Fruit fly (Drosophila melanogaster) whole organism, embryonic: ENCODE results near the gene TwdlE.
A peak's percentile ranks its signal among the peaks of the same experiment; 100 is the strongest.

Experiments
- Abd-B ChIP-seq: fragments of 200-800 bp; sonication (Bioruptor generic); optimal IDR thresholded peaks from 2 replicates; lab custom pipeline; 2018; ENCODE audit warnings: missing biosample characterization, mild to moderate bottlenecking, missing genetic modification characterization, moderate library complexity
- Adf1 ChIP-seq: fragments of 200-800 bp; sonication (Bioruptor generic); IDR thresholded peaks from 2 replicates; pipeline ENCODE4 v1.3.6; 2022; ENCODE audit warnings: missing biosample characterization, missing genetic modification characterization
- CG10147 ChIP-seq: fragments of 200-800 bp; sonication (Bioruptor generic); optimal IDR thresholded peaks from 2 replicates; lab custom pipeline; 2019; ENCODE audit warnings: missing biosample characterization, mild to moderate bottlenecking, missing genetic modification characterization, moderate library complexity
- CG1024 ChIP-seq: fragments of 200-800 bp; sonication (Bioruptor generic); IDR thresholded peaks from 2 replicates; pipeline ENCODE4 v1.3.6; 2022; ENCODE audit warnings: missing biosample characterization, missing genetic modification characterization
- CG1233 ChIP-seq: fragments of 200-800 bp; sonication (Bioruptor generic); optimal IDR thresholded peaks from 4 replicates; lab custom pipeline; 2018; ENCODE audit warnings: missing biosample characterization, mild to moderate bottlenecking, missing genetic modification characterization
- CG14441 ChIP-seq: fragments of 200-800 bp; sonication (Bioruptor generic); IDR thresholded peaks from 2 replicates; pipeline ENCODE4 v1.3.6; 2022; ENCODE audit warnings: missing biosample characterization, missing genetic modification characterization
- CG14710 ChIP-seq: fragments of 200-800 bp; sonication (Bioruptor generic); optimal IDR thresholded peaks from 3 replicates; lab custom pipeline; 2019; ENCODE audit warnings: missing biosample characterization, mild to moderate bottlenecking, missing genetic modification characterization, moderate library complexity
- CG17361 ChIP-seq: fragments of 200-800 bp; sonication (Bioruptor generic); IDR thresholded peaks from 3 replicates; pipeline ENCODE4 v1.3.6; 2022; ENCODE audit warnings: missing biosample characterization, missing genetic modification characterization
- CG17802 ChIP-seq: fragments of 200-800 bp; sonication (Bioruptor generic); optimal IDR thresholded peaks from 2 replicates; lab custom pipeline; 2018; ENCODE audit warnings: missing biosample characterization, mild to moderate bottlenecking, missing genetic modification characterization, moderate library complexity
- CG2202 ChIP-seq: fragments of 200-800 bp; sonication (Bioruptor generic); optimal IDR thresholded peaks from 2 replicates; lab custom pipeline; 2018; ENCODE audit warnings: missing biosample characterization, mild to moderate bottlenecking, missing genetic modification characterization
- CG33213 ChIP-seq: fragments of 200-800 bp; sonication (Bioruptor generic); optimal IDR thresholded peaks from 3 replicates; lab custom pipeline; 2016; ENCODE audit warnings: missing biosample characterization, missing genetic modification characterization
- CG4424 ChIP-seq: fragments of 200-800 bp; sonication (Bioruptor generic); optimal IDR thresholded peaks from 3 replicates; lab custom pipeline; 2016; ENCODE audit warnings: missing biosample characterization, missing genetic modification characterization
- CG5180 ChIP-seq: fragments of 200-800 bp; sonication (Bioruptor generic); optimal IDR thresholded peaks from 3 replicates; lab custom pipeline; 2017; ENCODE audit warnings: missing biosample characterization, missing genetic modification characterization, mild to moderate bottlenecking, moderate library complexity, missing genetic modification reagents
- CG6254 ChIP-seq: fragments of 200-800 bp; sonication (Bioruptor generic); optimal IDR thresholded peaks from 3 replicates; lab custom pipeline; 2017; ENCODE audit warnings: mild to moderate bottlenecking, missing biosample characterization, missing genetic modification reagents, missing genetic modification characterization
- CG6854 ChIP-seq: fragments of 200-800 bp; sonication (Bioruptor generic); optimal IDR thresholded peaks from 3 replicates; lab custom pipeline; 2017; ENCODE audit warnings: missing biosample characterization, mild to moderate bottlenecking, missing genetic modification characterization
- CG8924 ChIP-seq: fragments of 200-800 bp; optimal IDR thresholded peaks from 3 replicates; lab custom pipeline; 2019; ENCODE audit warnings: missing biosample characterization, mild to moderate bottlenecking, missing genetic modification characterization, moderate library complexity
- Doc2 ChIP-seq: fragments of 200-800 bp; sonication (Bioruptor generic); IDR thresholded peaks from 2 replicates; pipeline ENCODE4 v1.3.6; 2022; ENCODE audit warnings: missing biosample characterization, missing genetic modification characterization
- Dref ChIP-seq: fragments of 200-800 bp; sonication (Bioruptor generic); IDR thresholded peaks from 2 replicates; pipeline ENCODE4 v1.3.6; 2022; ENCODE audit warnings: missing biosample characterization, missing genetic modification characterization
- Drgx ChIP-seq: fragments of 200-800 bp; sonication (Bioruptor generic); IDR thresholded peaks from 2 replicates; pipeline ENCODE4 v1.3.6; 2022; ENCODE audit warnings: missing biosample characterization, missing genetic modification characterization
- Hey ChIP-seq: fragments of 200-800 bp; sonication (Bioruptor generic); optimal IDR thresholded peaks from 3 replicates; lab custom pipeline; 2018; ENCODE audit warnings: missing biosample characterization, mild to moderate bottlenecking, missing genetic modification characterization
- Lhr ChIP-seq: fragments of 200-800 bp; sonication (Bioruptor generic); optimal IDR thresholded peaks from 3 replicates; lab custom pipeline; 2017; ENCODE audit warnings: mild to moderate bottlenecking, missing biosample characterization, missing genetic modification reagents, missing genetic modification characterization
- Lpt ChIP-seq: fragments of >200 bp; optimal IDR thresholded peaks from 2 replicates; lab custom pipeline; 2018; ENCODE audit warnings: missing biosample characterization, missing genetic modification characterization
- Mes4 ChIP-seq: fragments of 200-800 bp; sonication (Bioruptor generic); optimal IDR thresholded peaks from 2 replicates; lab custom pipeline; 2016; ENCODE audit warnings: missing biosample characterization, missing genetic modification characterization
- PHDP ChIP-seq: fragments of 200-800 bp; sonication (Bioruptor generic); optimal IDR thresholded peaks from 3 replicates; lab custom pipeline; 2018; ENCODE audit warnings: missing biosample characterization, mild to moderate bottlenecking, missing genetic modification characterization, moderate library complexity
- Sox102F ChIP-seq: fragments of 200-800 bp; sonication (Bioruptor generic); optimal IDR thresholded peaks from 2 replicates; lab custom pipeline; 2018; ENCODE audit warnings: missing biosample characterization, mild to moderate bottlenecking, missing genetic modification characterization, moderate library complexity
- amos ChIP-seq: fragments of 200-800 bp; sonication (Bioruptor generic); IDR thresholded peaks from 2 replicates; pipeline ENCODE4 v1.3.6; 2022; ENCODE audit warnings: missing biosample characterization, missing genetic modification characterization; ENCODE audit not compliant: partially characterized antibody
- aop ChIP-seq: fragments of 200-800 bp; sonication (Bioruptor generic); IDR thresholded peaks from 2 replicates; pipeline ENCODE4 v1.3.6; 2022; ENCODE audit warnings: missing biosample characterization, missing genetic modification characterization
- ash1 ChIP-seq: fragments of 200-800 bp; sonication (Bioruptor generic); optimal IDR thresholded peaks from 2 replicates; lab custom pipeline; 2018; ENCODE audit warnings: missing biosample characterization, mild to moderate bottlenecking, missing genetic modification characterization
- caup ChIP-seq: fragments of 200-800 bp; sonication (Bioruptor generic); optimal IDR thresholded peaks from 3 replicates; lab custom pipeline; 2017; ENCODE audit warnings: missing biosample characterization, mild to moderate bottlenecking, missing genetic modification characterization, moderate library complexity; ENCODE audit not compliant: severe bottlenecking
- cwo ChIP-seq: fragments of 200-800 bp; sonication (Bioruptor generic); optimal IDR thresholded peaks from 3 replicates; lab custom pipeline; 2017; ENCODE audit warnings: missing biosample characterization, missing genetic modification characterization, mild to moderate bottlenecking, moderate library complexity, missing genetic modification reagents
- ewg ChIP-seq: fragments of 200-800 bp; sonication (Bioruptor generic); optimal IDR thresholded peaks from 3 replicates; lab custom pipeline; 2017; ENCODE audit warnings: mild to moderate bottlenecking, missing biosample characterization, missing genetic modification reagents, missing genetic modification characterization
- eyg ChIP-seq: fragments of 200-800 bp; sonication (Bioruptor generic); optimal IDR thresholded peaks from 3 replicates; lab custom pipeline; 2016; ENCODE audit warnings: missing biosample characterization, missing genetic modification characterization
- fd102C ChIP-seq: fragments of 200-800 bp; sonication (Bioruptor generic); optimal IDR thresholded peaks from 2 replicates; lab custom pipeline; 2018; ENCODE audit warnings: missing biosample characterization, mild to moderate bottlenecking, missing genetic modification characterization, moderate library complexity
- gem ChIP-seq: fragments of 200-800 bp; sonication (Bioruptor generic); optimal IDR thresholded peaks from 2 replicates; lab custom pipeline; 2019; ENCODE audit warnings: missing biosample characterization, mild to moderate bottlenecking, missing genetic modification characterization, moderate library complexity
- her ChIP-seq: fragments of 200-800 bp; sonication (Bioruptor generic); optimal IDR thresholded peaks from 2 replicates; lab custom pipeline; 2016; ENCODE audit warnings: missing biosample characterization, missing genetic modification characterization
- jing ChIP-seq: fragments of 200-800 bp; sonication (Bioruptor generic); optimal IDR thresholded peaks from 2 replicates; lab custom pipeline; 2018; ENCODE audit warnings: missing biosample characterization, mild to moderate bottlenecking, missing genetic modification characterization
- lab ChIP-seq: fragments of 200-800 bp; sonication (Bioruptor generic); optimal IDR thresholded peaks from 3 replicates; lab custom pipeline; 2017; ENCODE audit warnings: missing biosample characterization, missing genetic modification characterization, mild to moderate bottlenecking, moderate library complexity, missing genetic modification reagents
- nau ChIP-seq: fragments of 200-800 bp; sonication (Bioruptor generic); optimal IDR thresholded peaks from 3 replicates; lab custom pipeline; 2017; ENCODE audit warnings: missing biosample characterization, mild to moderate bottlenecking, missing genetic modification characterization, missing genetic modification reagents
- nmo ChIP-seq: fragments of 200-800 bp; sonication (Bioruptor generic); optimal IDR thresholded peaks from 2 replicates; lab custom pipeline; 2018; ENCODE audit warnings: missing biosample characterization, mild to moderate bottlenecking, missing genetic modification characterization, moderate library complexity
- psq ChIP-seq: fragments of 200-800 bp; sonication (Bioruptor generic); optimal IDR thresholded peaks from 2 replicates; lab custom pipeline; 2017; ENCODE audit warnings: missing biosample characterization, missing genetic modification characterization
- row ChIP-seq: fragments of 200-800 bp; sonication (Bioruptor generic); IDR thresholded peaks from 3 replicates; pipeline ENCODE4 v1.3.6; 2022; ENCODE audit warnings: missing biosample characterization, missing genetic modification characterization
- seq ChIP-seq: fragments of 200-800 bp; sonication (Bioruptor generic); IDR thresholded peaks from 2 replicates; pipeline ENCODE4 v1.3.6; 2022; ENCODE audit warnings: missing biosample characterization, missing genetic modification characterization
- sima ChIP-seq: fragments of 200-800 bp; sonication (Bioruptor generic); optimal IDR thresholded peaks from 2 replicates; lab custom pipeline; 2016; ENCODE audit warnings: missing biosample characterization, missing genetic modification characterization
- sna ChIP-seq: fragments of 200-800 bp; sonication (Bioruptor generic); IDR thresholded peaks from 2 replicates; pipeline ENCODE4 v1.3.6; 2022; ENCODE audit warnings: missing biosample characterization, missing genetic modification characterization; ENCODE audit not compliant: partially characterized antibody
- sug ChIP-seq: fragments of 200-800 bp; optimal IDR thresholded peaks from 2 replicates; lab custom pipeline; 2019; ENCODE audit warnings: missing biosample characterization, mild to moderate bottlenecking, missing genetic modification characterization, moderate library complexity
- toy ChIP-seq: fragments of 200-800 bp; sonication (Bioruptor generic); IDR thresholded peaks from 2 replicates; pipeline ENCODE4 v1.3.6; 2022; ENCODE audit warnings: missing biosample characterization, missing genetic modification characterization
- usp ChIP-seq: fragments of >200 bp; optimal IDR thresholded peaks from 2 replicates; lab custom pipeline; 2017; ENCODE audit warnings: missing biosample characterization, missing genetic modification characterization
- vfl ChIP-seq: fragments of 200-800 bp; sonication (Bioruptor generic); optimal IDR thresholded peaks from 2 replicates; lab custom pipeline; 2016; ENCODE audit warnings: missing biosample characterization, missing genetic modification characterization
- wek ChIP-seq: fragments of 200-800 bp; sonication (Bioruptor generic); optimal IDR thresholded peaks from 3 replicates; lab custom pipeline; 2018; ENCODE audit warnings: missing biosample characterization, mild to moderate bottlenecking, missing genetic modification characterization, moderate library complexity
- wor ChIP-seq: fragments of 200-800 bp; sonication (Bioruptor generic); IDR thresholded peaks from 2 replicates; pipeline ENCODE4 v1.3.6; 2022; ENCODE audit warnings: missing biosample characterization, missing genetic modification characterization

Gene TwdlE

dm6 chr2L:7851609-7852008 lies 9.0 kb downstream of the TwdlE start (continued):
- no peak for TF ChIP-seq Drgx
- peak; percentile 31 for TF ChIP-seq cwo
- no peak for TF ChIP-seq sna (GFP tag; lab: Robert Waterston, UW)
- TF ChIP-seq lab (GFP tag; lab: Kevin White, UChicago), result peak; percentile 59
- no peak for TF ChIP-seq fd102C
- no peak for TF ChIP-seq Hey (tag; lab: Kevin White, UChicago)
- peak; percentile 43 for TF ChIP-seq PHDP (tag; lab: Kevin White, UChicago)
- TF ChIP-seq row (GFP tag; lab: Robert Waterston, UW), result peak; percentile 62
- 0 out of 2 replicates have a peak, but pooled peaks have one; percentile 40 for TF ChIP-seq CG14441 (GFP tag; lab: Robert Waterston, UW)
- no peak for TF ChIP-seq Doc2 (GFP tag; lab: Robert Waterston, UW)
- no peak for TF ChIP-seq usp (GFP tag; lab: Kevin White, UChicago)
- peak; percentile 34 for TF ChIP-seq CG8924 (tag; lab: Kevin White, UChicago)
- TF ChIP-seq Dref (GFP tag; lab: Robert Waterston, UW), result no peak
- TF ChIP-seq sug (tag; lab: Kevin White, UChicago), result no peak
- TF ChIP-seq CG17802, result no peak
- TF ChIP-seq Adf1 (GFP tag; lab: Robert Waterston, UW), result no peak
- TF ChIP-seq wor (GFP tag; lab: Robert Waterston, UW), result no peak; the same call in 1 of the 2 replicates
- TF ChIP-seq jing (GFP tag; lab: Kevin White, UChicago), result no peak
- TF ChIP-seq CG10147 (GFP tag; lab: Kevin White, UChicago), result no peak
- peak; percentile 32 for TF ChIP-seq nmo (GFP tag; lab: Kevin White, UChicago)
- no peak for TF ChIP-seq vfl (GFP tag; lab: Kevin White, UChicago)
- no peak for TF ChIP-seq aop (GFP tag; lab: Robert Waterston, UW)
- TF ChIP-seq ash1 (GFP tag; lab: Kevin White, UChicago), result no peak
- TF ChIP-seq CG6854 (GFP tag; lab: Kevin White, UChicago), result no peak
- TF ChIP-seq CG6254 (GFP tag; lab: Kevin White, UChicago), result no peak
- no peak for TF ChIP-seq CG5180 (GFP tag; lab: Kevin White, UChicago)
- TF ChIP-seq nau (GFP tag; lab: Kevin White, UChicago), result no peak
- no peak for TF ChIP-seq ewg
- no peak for TF ChIP-seq CG2202 (tag; lab: Kevin White, UChicago)
- no peak for TF ChIP-seq seq (GFP tag; lab: Robert Waterston, UW)
- no peak for TF ChIP-seq Lpt (GFP tag; lab: Kevin White, UChicago)
- no peak for TF ChIP-seq Mes4
- no peak for TF ChIP-seq sima (GFP tag; lab: Kevin White, UChicago)
- TF ChIP-seq amos (GFP tag; lab: Robert Waterston, UW), result no peak
- TF ChIP-seq Abd-B, result peak; percentile 14
- no peak for TF ChIP-seq wek
- no peak for TF ChIP-seq Lhr
- TF ChIP-seq CG1024 (GFP tag; lab: Robert Waterston, UW), result no peak
- TF ChIP-seq her (GFP tag; lab: Kevin White, UChicago), result no peak
- TF ChIP-seq CG17361 (GFP tag; lab: Robert Waterston, UW), result 0 out of 3 replicates have a peak, but pooled peaks have one; percentile 37
- TF ChIP-seq CG4424, result no peak
- TF ChIP-seq CG1233 (GFP tag; lab: Kevin White, UChicago), result no peak
- no peak for TF ChIP-seq caup (GFP tag; lab: Kevin White, UChicago)
- TF ChIP-seq gem, result peak; percentile 70
- TF ChIP-seq eyg (GFP tag; lab: Kevin White, UChicago), result no peak
- TF ChIP-seq toy (GFP tag; lab: Robert Waterston, UW), result no peak
- no peak for TF ChIP-seq psq (GFP tag; lab: Kevin White, UChicago)
- TF ChIP-seq CG14710 (tag; lab: Kevin White, UChicago), result peak; percentile 29
- TF ChIP-seq CG33213 (GFP tag; lab: Kevin White, UChicago), result no peak
- peak; percentile 55 for TF ChIP-seq Sox102F (GFP tag; lab: Kevin White, UChicago)
